3 worm cellular contexts compared by ENCODE assay signal in genomic region chrV:17905765-17906164, ce11.
TF ChIP-seq lines count a peak whose summit lies in the region.

No protein-coding gene starts in this region.

TF ChIP-seq in whole organism, L1 larva, 84 proteins besides CTCF, POLR2A, EP300 and RAD21 (continued from another document and continues in another):
- TF ChIP-seq F16B12.6 (tag; optimal IDR thresholded peaks at IDR 0.05; lab: Kevin White, UChicago) (no peak), isw-1 (GFP tag; IDR thresholded peaks at IDR 0.05; lab: Robert Waterston, UW) (no peak), mdl-1 (tag; optimal IDR thresholded peaks at IDR 0.05; lab: Kevin White, UChicago) (no peak), pqm-1 (tag; optimal IDR thresholded peaks at IDR 0.05; lab: Kevin White, UChicago) (no peak), fkh-10 (GFP tag; optimal IDR thresholded peaks at IDR 0.05; lab: Kevin White, UChicago) (no peak), Y116A8C.19 (tag; optimal IDR thresholded peaks at IDR 0.05; lab: Kevin White, UChicago; ENCODE audit: borderline replicate concordance) (no peak), hpl-2 (GFP tag; optimal IDR thresholded peaks at IDR 0.05; lab: Kevin White, UChicago) (no peak), nhr-76 (tag; optimal IDR thresholded peaks at IDR 0.05; lab: Kevin White, UChicago) (no peak), nhr-47 (tag; optimal IDR thresholded peaks at IDR 0.05; lab: Kevin White, UChicago) (no peak), efl-1 (optimal IDR thresholded peaks at IDR 0.05; lab: Kevin White, UChicago) (no peak), efl-1 (GFP tag; optimal IDR thresholded peaks at IDR 0.05 in 1 of 2; lab: Kevin White, UChicago) (peak in 1 of 2 experiments; percentile 86), ces-1 (GFP tag; optimal IDR thresholded peaks at IDR 0.05; lab: Kevin White, UChicago) (no peak), zip-4 (GFP tag; optimal IDR thresholded peaks at IDR 0.05; lab: Kevin White, UChicago) (no peak), ceh-8 (GFP tag; optimal IDR thresholded peaks at IDR 0.05; lab: Kevin White, UChicago) (no peak), unc-30 (tag; optimal IDR thresholded peaks at IDR 0.05; lab: Kevin White, UChicago) (no peak), unc-86 (tag; optimal IDR thresholded peaks at IDR 0.05; lab: Kevin White, UChicago) (no peak), nhr-19 (GFP tag; conservative IDR thresholded peaks at IDR 0.05; lab: Robert Waterston, UW) (peak; percentile 7; the same call in 1 of the 2 replicates), elt-2 (tag; optimal IDR thresholded peaks at IDR 0.05; lab: Kevin White, UChicago) (no peak), ceh-90 (tag; optimal IDR thresholded peaks at IDR 0.05; lab: Kevin White, UChicago) (no peak), nhr-12 (tag; optimal IDR thresholded peaks at IDR 0.05; lab: Kevin White, UChicago) (no peak), ets-5 (GFP tag; IDR thresholded peaks at IDR 0.05; lab: Robert Waterston, UW) (no peak), egl-13 (tag; optimal IDR thresholded peaks at IDR 0.05; lab: Kevin White, UChicago) (no peak), dpl-1 (GFP tag; optimal IDR thresholded peaks at IDR 0.05; lab: Kevin White, UChicago) (peak in 1 of 3 experiments; percentile 2), nhr-77 (tag; optimal IDR thresholded peaks at IDR 0.05; lab: Kevin White, UChicago) (no peak), egl-27 (tag; optimal IDR thresholded peaks at IDR 0.05; lab: Kevin White, UChicago) (no peak), blmp-1 (tag; optimal IDR thresholded peaks at IDR 0.05; lab: Kevin White, UChicago) (peak; percentile 97), irx-1 (tag; optimal IDR thresholded peaks at IDR 0.05; lab: Kevin White, UChicago) (no peak), zag-1 (tag; optimal IDR thresholded peaks at IDR 0.05; lab: Kevin White, UChicago) (no peak), C34B4.2 (tag; optimal IDR thresholded peaks at IDR 0.05; lab: Kevin White, UChicago) (no peak), ceh-63 (GFP tag; optimal IDR thresholded peaks at IDR 0.05; lab: Kevin White, UChicago) (no peak), mep-1 (tag; optimal IDR thresholded peaks at IDR 0.05; lab: Kevin White, UChicago) (peak; percentile 19), ztf-4 (tag; optimal IDR thresholded peaks at IDR 0.05; lab: Kevin White, UChicago) (no peak), mab-9 (GFP tag; IDR thresholded peaks at IDR 0.05; lab: Robert Waterston, UW) (no peak), ceh-88 (GFP tag; IDR thresholded peaks at IDR 0.05; lab: Robert Waterston, UW) (no peak), fos-1 (tag; optimal IDR thresholded peaks at IDR 0.05; lab: Kevin White, UChicago) (no peak), nhr-85 (tag; lab: Kevin White, UChicago) (peak; percentile 84), sptf-1 (tag; optimal IDR thresholded peaks at IDR 0.05; lab: Kevin White, UChicago) (no peak), ztf-11 (tag; optimal IDR thresholded peaks at IDR 0.05; lab: Kevin White, UChicago) (no peak), sup-37 (GFP tag; optimal IDR thresholded peaks at IDR 0.05; lab: Kevin White, UChicago) (no peak), snu-23 (GFP tag; optimal IDR thresholded peaks at IDR 0.05; lab: Kevin White, UChicago) (peak; percentile 43), skn-1 (tag; optimal IDR thresholded peaks at IDR 0.05; lab: Kevin White, UChicago) (no peak), efl-3 (GFP tag; optimal IDR thresholded peaks at IDR 0.05; lab: Kevin White, UChicago) (no peak), lin-39 (tag; optimal IDR thresholded peaks at IDR 0.05; lab: Kevin White, UChicago) (no peak), jun-1 (tag; optimal IDR thresholded peaks at IDR 0.05; lab: Kevin White, UChicago) (no peak), elt-3 (tag; optimal IDR thresholded peaks at IDR 0.05; lab: Kevin White, UChicago) (peak in 1 of 6 experiments; percentile 52), alr-1 (tag; optimal IDR thresholded peaks at IDR 0.05; lab: Kevin White, UChicago; ENCODE audit: borderline replicate concordance) (no peak)

TF ChIP-seq in whole organism, L2 larva, 48 proteins besides CTCF, POLR2A, EP300 and RAD21 (continued from another document):
- TF ChIP-seq ztf-11 (tag; optimal IDR thresholded peaks at IDR 0.05; lab: Kevin White, UChicago) (no peak), Y55F3AM.14 (GFP tag; optimal IDR thresholded peaks at IDR 0.05; lab: Kevin White, UChicago) (no peak), elt-3 (tag; optimal IDR thresholded peaks at IDR 0.05; lab: Kevin White, UChicago) (no peak), elt-1 (tag; optimal IDR thresholded peaks at IDR 0.05; lab: Kevin White, UChicago) (no peak), nhr-25 (tag; optimal IDR thresholded peaks at IDR 0.05; lab: Kevin White, UChicago) (peak; percentile 78), nhr-21 (tag; optimal IDR thresholded peaks at IDR 0.05; lab: Kevin White, UChicago) (peak; percentile 40), nhr-23 (tag; optimal IDR thresholded peaks at IDR 0.05; lab: Kevin White, UChicago) (no peak), nhr-10 (tag; optimal IDR thresholded peaks at IDR 0.05; lab: Kevin White, UChicago) (no peak), egl-27 (tag; optimal IDR thresholded peaks at IDR 0.05; lab: Kevin White, UChicago) (no peak), nhr-129 (tag; optimal IDR thresholded peaks at IDR 0.05; lab: Kevin White, UChicago) (peak; percentile 4), gmeb-1 (tag; optimal IDR thresholded peaks at IDR 0.05; lab: Kevin White, UChicago) (no peak), R02D3.7 (tag; optimal IDR thresholded peaks at IDR 0.05; lab: Kevin White, UChicago) (no peak), crh-2 (tag; optimal IDR thresholded peaks at IDR 0.05; lab: Kevin White, UChicago) (peak; percentile 7), sma-9 (GFP tag; optimal IDR thresholded peaks at IDR 0.05; lab: Kevin White, UChicago) (peak; percentile 26), sma-9 (tag; optimal IDR thresholded peaks at IDR 0.05; lab: Kevin White, UChicago) (no peak), ceh-82 (tag; optimal IDR thresholded peaks at IDR 0.05; lab: Kevin White, UChicago) (no peak), aly-2 (tag; optimal IDR thresholded peaks at IDR 0.05; lab: Kevin White, UChicago) (no peak), ceh-16 (tag; optimal IDR thresholded peaks at IDR 0.05; lab: Kevin White, UChicago) (no peak), blmp-1 (tag; optimal IDR thresholded peaks at IDR 0.05; lab: Kevin White, UChicago; ENCODE audit: insufficient read depth) (peak; percentile 92), nhr-12 (tag; optimal IDR thresholded peaks at IDR 0.05; lab: Kevin White, UChicago) (no peak), nhr-237 (tag; optimal IDR thresholded peaks at IDR 0.05; lab: Kevin White, UChicago) (no peak), mdl-1 (tag; optimal IDR thresholded peaks at IDR 0.05; lab: Kevin White, UChicago) (no peak), alr-1 (tag; optimal IDR thresholded peaks at IDR 0.05; lab: Kevin White, UChicago) (no peak)

TF ChIP-seq in whole organism, L4 larva, 104 proteins besides CTCF, POLR2A, EP300 and RAD21 (continued from another document):
- TF ChIP-seq arid-1 (GFP tag; conservative IDR thresholded peaks at IDR 0.05; lab: Robert Waterston, UW): no peak
- no peak for TF ChIP-seq mes-2 (tag; optimal IDR thresholded peaks at IDR 0.05; lab: Kevin White, UChicago; ENCODE audit: poor library complexity, severe bottlenecking)
- TF ChIP-seq ceh-32 (tag; optimal IDR thresholded peaks at IDR 0.05; lab: Kevin White, UChicago; ENCODE audit: poor library complexity): no peak
- TF ChIP-seq ceh-82 (tag; optimal IDR thresholded peaks at IDR 0.05; lab: Kevin White, UChicago): no peak
- no peak for TF ChIP-seq dmd-8 (GFP tag; IDR thresholded peaks at IDR 0.05; lab: Robert Waterston, UW)
- peak; percentile 46 for TF ChIP-seq nhr-28 (tag; optimal IDR thresholded peaks at IDR 0.05; lab: Kevin White, UChicago)
- TF ChIP-seq nhr-76 (tag; optimal IDR thresholded peaks at IDR 0.05; lab: Kevin White, UChicago): no peak
- no peak for TF ChIP-seq nhr-42 (GFP tag; IDR thresholded peaks at IDR 0.05; lab: Robert Waterston, UW)
- TF ChIP-seq lin-39 (tag; optimal IDR thresholded peaks at IDR 0.05; lab: Kevin White, UChicago): no peak
- TF ChIP-seq nhr-77 (tag; optimal IDR thresholded peaks at IDR 0.05; lab: Kevin White, UChicago): no peak
- peak; percentile 10 for TF ChIP-seq ceh-28 (tag; optimal IDR thresholded peaks at IDR 0.05; lab: Kevin White, UChicago)
- no peak for TF ChIP-seq dpl-1 (GFP tag; optimal IDR thresholded peaks at IDR 0.05; lab: Kevin White, UChicago)
- no peak for TF ChIP-seq lin-1 (GFP tag; IDR thresholded peaks at IDR 0.05; lab: Robert Waterston, UW)
- no peak for TF ChIP-seq lin-38 (GFP tag; IDR thresholded peaks at IDR 0.05; lab: Robert Waterston, UW)
- TF ChIP-seq daf-16 (GFP tag; optimal IDR thresholded peaks at IDR 0.05; lab: Kevin White, UChicago): no peak
- no peak for TF ChIP-seq daf-16 (tag; optimal IDR thresholded peaks at IDR 0.05; lab: Kevin White, UChicago)
- no peak for TF ChIP-seq nhr-237 (tag; optimal IDR thresholded peaks at IDR 0.05; lab: Kevin White, UChicago)
- TF ChIP-seq nhr-10 (tag; optimal IDR thresholded peaks at IDR 0.05; lab: Kevin White, UChicago): no peak
- no peak for TF ChIP-seq snpc-4 (tag; optimal IDR thresholded peaks at IDR 0.05; lab: Kevin White, UChicago)
- TF ChIP-seq daf-8 (GFP tag; IDR thresholded peaks at IDR 0.05; lab: Robert Waterston, UW): no peak
